Worm (Caenorhabditis elegans): ENCODE data around the gene txt-12.

Gene txt-12

DNA sequence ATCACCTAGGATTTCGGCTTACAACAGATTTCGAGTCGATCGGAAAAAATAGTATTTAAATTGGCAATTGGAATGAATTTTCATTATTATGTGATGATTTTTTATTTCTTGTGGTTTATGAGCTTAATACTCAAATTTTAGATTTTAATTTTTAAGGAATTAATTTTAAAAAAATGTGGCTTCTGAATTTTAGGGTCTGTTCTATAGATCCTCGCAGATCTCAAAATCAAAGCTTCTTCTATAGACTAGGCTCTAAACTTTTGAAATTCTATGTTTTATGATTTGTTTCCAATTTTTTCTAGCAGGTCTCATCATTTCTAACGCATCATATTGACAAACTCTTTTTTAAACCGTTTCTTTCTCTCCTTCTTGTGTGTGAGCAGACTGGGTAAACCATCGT, at the start of gene txt-12:
txt-12 (plus strand) TSS at position 301 of the 400 bp plus-strand sequence.
- no peak for TF ChIP-seq cog-1 (tag; optimal IDR thresholded peaks at IDR 0.05)
- TF ChIP-seq T22C8.4 (GFP tag; IDR thresholded peaks at IDR 0.05), result no peak
- no peak for TF ChIP-seq ztf-29 (GFP tag; IDR thresholded peaks at IDR 0.05)
- no peak for TF ChIP-seq ref-1 (GFP tag; conservative IDR thresholded peaks at IDR 0.05)
- TF ChIP-seq klf-2 (GFP tag; conservative IDR thresholded peaks at IDR 0.05), result no peak
- TF ChIP-seq med-1 (GFP tag; optimal IDR thresholded peaks at IDR 0.05; ENCODE audit: insufficient read depth), result no peak
- TF ChIP-seq flt-1 (GFP tag; IDR thresholded peaks at IDR 0.05), result no peak
- no peak for TF ChIP-seq ztf-23 (GFP tag; IDR thresholded peaks at IDR 0.05)
- no peak for TF ChIP-seq tab-1 (GFP tag; IDR thresholded peaks at IDR 0.05)

DNA sequence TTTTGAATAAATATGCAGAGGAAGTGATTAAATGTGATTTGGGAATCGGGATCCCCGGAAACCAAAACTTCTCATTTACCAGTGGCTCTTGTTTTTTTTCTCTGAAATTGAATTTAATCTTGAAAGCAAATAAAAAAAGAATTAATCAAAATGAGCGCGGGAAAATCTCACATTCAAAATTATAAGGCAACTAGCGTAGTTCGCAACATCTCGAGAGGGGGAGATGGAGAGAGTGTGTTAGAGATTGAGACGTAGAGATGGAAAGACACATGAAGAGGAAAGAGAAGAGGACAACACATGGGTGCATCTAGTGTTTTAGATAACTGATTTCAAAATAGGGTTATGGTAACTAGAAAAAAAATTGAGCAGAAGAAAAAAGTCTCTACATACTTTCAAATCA, 44.7 kb upstream of the txt-12 start, which contains the start of gene sdc-3:
sdc-3 (minus strand) TSS at position 101 of the 400 bp plus-strand sequence.
- TF ChIP-seq flt-1 (GFP tag; IDR thresholded peaks at IDR 0.05), result no peak
- TF ChIP-seq med-1 (GFP tag; optimal IDR thresholded peaks at IDR 0.05; ENCODE audit: insufficient read depth), result no peak
- no peak for TF ChIP-seq ref-1 (GFP tag; conservative IDR thresholded peaks at IDR 0.05)
- TF ChIP-seq ztf-23 (GFP tag; IDR thresholded peaks at IDR 0.05), result no peak
- no peak for TF ChIP-seq klf-2 (GFP tag; conservative IDR thresholded peaks at IDR 0.05)
- no peak for TF ChIP-seq cog-1 (tag; optimal IDR thresholded peaks at IDR 0.05)
- no peak for TF ChIP-seq T22C8.4 (GFP tag; IDR thresholded peaks at IDR 0.05)
- no peak for TF ChIP-seq ztf-29 (GFP tag; IDR thresholded peaks at IDR 0.05)

DNA sequence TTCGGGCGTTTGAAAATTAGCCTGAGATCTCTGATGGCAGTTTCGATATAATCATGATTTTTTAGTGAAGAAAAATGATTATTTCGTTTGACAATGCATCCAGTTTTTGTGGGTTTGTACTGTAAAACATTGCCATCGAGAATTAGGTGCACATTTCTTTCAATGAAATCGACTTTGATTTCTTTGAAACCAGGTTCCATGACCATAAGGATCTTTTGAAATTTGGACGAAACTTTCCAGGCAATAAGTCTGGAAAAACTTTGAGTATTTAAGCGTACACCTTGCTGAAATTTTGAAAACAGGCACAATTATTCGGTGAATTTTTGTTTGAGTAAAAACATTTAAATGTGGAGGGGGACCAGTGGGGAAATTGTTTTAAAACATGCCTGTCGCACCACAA, 41.0 kb upstream of the txt-12 start:
- no peak for TF ChIP-seq ztf-23 (GFP tag; IDR thresholded peaks at IDR 0.05)
- TF ChIP-seq T22C8.4 (GFP tag; IDR thresholded peaks at IDR 0.05), result no peak
- no peak for TF ChIP-seq med-1 (GFP tag; optimal IDR thresholded peaks at IDR 0.05; ENCODE audit: insufficient read depth)
- no peak for TF ChIP-seq klf-2 (GFP tag; conservative IDR thresholded peaks at IDR 0.05)
- TF ChIP-seq tab-1 (GFP tag; IDR thresholded peaks at IDR 0.05), result no peak
- no peak for TF ChIP-seq ref-1 (GFP tag; conservative IDR thresholded peaks at IDR 0.05)
- no peak for TF ChIP-seq flt-1 (GFP tag; IDR thresholded peaks at IDR 0.05)
- TF ChIP-seq cog-1 (tag; optimal IDR thresholded peaks at IDR 0.05), result no peak
- TF ChIP-seq ztf-29 (GFP tag; IDR thresholded peaks at IDR 0.05), result no peak

DNA sequence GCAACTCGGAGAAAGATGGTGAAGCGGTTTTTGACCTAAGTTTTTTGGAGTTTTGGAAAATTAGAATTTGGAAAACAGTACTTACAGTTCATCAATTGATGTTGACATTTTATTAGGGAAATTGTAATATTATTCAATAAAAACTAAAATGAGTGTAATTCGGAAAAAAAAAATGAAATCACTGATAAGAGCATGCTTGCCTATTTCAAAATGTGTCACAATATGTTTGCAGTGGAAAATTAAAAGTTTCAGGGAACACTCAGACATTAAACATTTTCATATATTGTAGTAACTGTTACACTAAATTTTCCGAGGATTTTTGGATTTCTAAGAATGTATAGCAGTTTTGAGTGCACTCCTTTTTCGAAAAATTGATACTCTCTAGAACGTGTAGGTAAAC, 40.4 kb upstream of the txt-12 start, which contains the start of the genes fbxa-82 and C25D7.5:
fbxa-82 (minus strand) TSS at position 163 of the 400 bp plus-strand sequence.
C25D7.5 (plus strand) TSS at position 283 of the 400 bp plus-strand sequence.
- TF ChIP-seq klf-2 (GFP tag; conservative IDR thresholded peaks at IDR 0.05) (no peak), tab-1 (GFP tag; IDR thresholded peaks at IDR 0.05) (no peak), ztf-29 (GFP tag; IDR thresholded peaks at IDR 0.05) (no peak)

DNA sequence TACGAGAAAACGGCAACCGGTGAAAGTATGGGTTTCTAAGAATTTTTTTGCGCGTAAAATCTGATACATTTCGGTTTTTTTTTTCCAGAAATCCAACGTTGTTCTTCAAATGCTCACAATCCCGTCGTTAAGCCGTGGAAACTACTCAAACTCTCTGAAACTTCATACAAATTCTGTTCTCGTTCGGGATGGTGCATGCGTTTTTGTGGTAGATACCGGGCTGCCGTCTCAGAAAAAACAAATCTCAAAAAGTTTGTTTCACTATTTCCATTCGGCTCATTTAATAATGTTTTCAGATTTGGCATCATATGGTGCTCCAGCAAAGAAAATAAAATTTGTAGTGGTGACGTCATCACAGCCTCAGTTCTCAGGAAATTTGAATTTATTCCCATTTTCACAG, 38.0 kb upstream of the txt-12 start:
- TF ChIP-seq klf-2 (GFP tag; conservative IDR thresholded peaks at IDR 0.05) (no peak), cog-1 (tag; optimal IDR thresholded peaks at IDR 0.05) (no peak)

DNA sequence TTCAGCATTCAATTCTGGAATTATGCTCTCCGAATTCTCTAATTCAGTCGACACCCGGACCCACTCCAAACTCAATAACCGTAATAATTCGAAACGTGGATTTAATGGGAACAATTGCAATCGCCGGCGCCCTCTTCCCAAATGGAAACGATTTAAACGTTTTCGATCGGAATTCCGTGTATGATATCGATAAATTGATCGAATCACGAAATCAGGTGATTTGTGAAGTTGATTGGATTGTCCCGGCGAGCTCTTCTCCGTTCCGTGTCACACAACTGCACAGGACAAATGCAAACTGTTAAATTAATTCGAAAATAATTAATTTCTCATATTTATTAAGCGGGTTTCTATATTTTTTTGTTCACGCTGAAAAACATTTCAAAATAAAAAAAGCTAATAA, 36.9 kb upstream of the txt-12 start, which contains the start of gene C25D7.16:
C25D7.16 (plus strand) TSS at position 301 of the 400 bp plus-strand sequence.
- TF ChIP-seq klf-2 (GFP tag; conservative IDR thresholded peaks at IDR 0.05) (no peak), ztf-29 (GFP tag; IDR thresholded peaks at IDR 0.05) (no peak), med-1 (GFP tag; optimal IDR thresholded peaks at IDR 0.05; ENCODE audit: insufficient read depth) (no peak), ref-1 (GFP tag; conservative IDR thresholded peaks at IDR 0.05) (no peak), tab-1 (GFP tag; IDR thresholded peaks at IDR 0.05) (no peak), ztf-23 (GFP tag; IDR thresholded peaks at IDR 0.05) (no peak), T22C8.4 (GFP tag; IDR thresholded peaks at IDR 0.05) (no peak)

DNA sequence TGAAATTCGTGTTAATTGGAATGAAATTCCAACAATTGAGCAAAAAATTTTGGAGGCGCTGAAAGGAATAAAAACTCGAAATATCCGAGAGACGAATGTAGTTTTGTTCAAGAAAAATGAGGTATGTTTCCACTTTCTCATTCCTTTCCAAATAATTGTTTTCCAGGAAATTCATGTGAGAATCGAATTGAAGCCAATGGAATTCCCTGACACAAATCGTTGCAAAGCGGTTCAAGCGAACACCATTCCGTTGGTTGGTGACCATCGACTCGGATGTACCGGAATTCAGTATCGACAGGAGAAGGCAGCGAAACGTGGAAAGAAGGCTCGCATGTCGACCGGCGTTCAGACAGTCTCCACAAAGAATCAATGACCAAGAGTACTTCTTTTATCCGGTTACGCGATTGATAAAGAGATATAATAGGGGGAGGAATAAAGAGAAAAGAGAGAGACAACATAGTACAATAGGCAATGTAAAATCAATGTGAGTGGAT, 36.4 kb upstream of the txt-12 start:
- TF ChIP-seq med-1 (GFP tag; optimal IDR thresholded peaks at IDR 0.05; ENCODE audit: insufficient read depth) (no peak), ztf-29 (GFP tag; IDR thresholded peaks at IDR 0.05) (no peak), ref-1 (GFP tag; conservative IDR thresholded peaks at IDR 0.05) (no peak), klf-2 (GFP tag; conservative IDR thresholded peaks at IDR 0.05) (no peak), T22C8.4 (GFP tag; IDR thresholded peaks at IDR 0.05) (no peak), flt-1 (GFP tag; IDR thresholded peaks at IDR 0.05) (no peak), ztf-23 (GFP tag; IDR thresholded peaks at IDR 0.05) (no peak), cog-1 (tag; optimal IDR thresholded peaks at IDR 0.05) (no peak), tab-1 (GFP tag; IDR thresholded peaks at IDR 0.05) (no peak)

DNA sequence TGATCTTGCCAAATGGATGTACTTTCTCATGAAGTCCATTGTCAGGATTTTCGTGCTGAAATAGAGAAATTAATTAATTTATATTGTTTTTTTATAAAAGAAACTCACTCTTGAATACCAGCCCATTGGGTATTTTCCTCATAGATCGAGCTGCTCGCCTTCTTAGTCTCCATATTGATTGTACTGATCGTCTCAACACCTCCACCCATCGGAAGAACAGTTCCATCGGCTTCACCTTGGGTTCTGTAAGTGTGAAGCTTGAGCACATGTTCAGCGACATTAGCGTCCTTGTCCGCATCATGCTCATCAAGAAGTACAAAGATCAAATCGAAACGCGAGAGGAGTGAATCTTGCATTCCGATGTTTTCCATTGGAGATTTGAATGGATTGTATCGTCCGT, 35.0 kb upstream of the txt-12 start:
- TF ChIP-seq ztf-23 (GFP tag; IDR thresholded peaks at IDR 0.05), result no peak
- TF ChIP-seq cog-1 (tag; optimal IDR thresholded peaks at IDR 0.05), result no peak
- no peak for TF ChIP-seq ref-1 (GFP tag; conservative IDR thresholded peaks at IDR 0.05)
- no peak for TF ChIP-seq flt-1 (GFP tag; IDR thresholded peaks at IDR 0.05)
- TF ChIP-seq tab-1 (GFP tag; IDR thresholded peaks at IDR 0.05), result no peak
- TF ChIP-seq ztf-29 (GFP tag; IDR thresholded peaks at IDR 0.05), result no peak
- TF ChIP-seq klf-2 (GFP tag; conservative IDR thresholded peaks at IDR 0.05), result no peak
- TF ChIP-seq med-1 (GFP tag; optimal IDR thresholded peaks at IDR 0.05; ENCODE audit: insufficient read depth), result no peak
- no peak for TF ChIP-seq T22C8.4 (GFP tag; IDR thresholded peaks at IDR 0.05)

DNA sequence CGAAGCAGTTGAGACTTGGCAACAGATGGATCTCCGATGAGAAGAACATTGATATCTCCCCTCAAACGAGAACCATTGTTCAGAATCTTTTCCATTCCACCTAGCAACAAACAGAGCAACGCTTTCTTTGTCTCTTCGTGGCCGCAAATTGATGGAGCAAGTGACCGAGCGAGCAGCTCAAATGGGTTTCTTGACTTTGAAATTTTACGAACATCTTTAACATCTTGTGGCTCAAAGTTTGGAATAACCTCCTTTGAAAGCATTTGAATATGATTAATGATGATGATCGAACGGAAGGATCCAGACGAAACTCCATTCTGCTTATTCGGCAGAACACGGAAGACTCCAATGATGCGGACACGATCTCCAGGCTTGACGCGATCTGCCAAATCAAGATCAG, 34.3 kb upstream of the txt-12 start:
- TF ChIP-seq ztf-29 (GFP tag; IDR thresholded peaks at IDR 0.05) (no peak), tab-1 (GFP tag; IDR thresholded peaks at IDR 0.05) (no peak), ref-1 (GFP tag; conservative IDR thresholded peaks at IDR 0.05) (no peak)

DNA sequence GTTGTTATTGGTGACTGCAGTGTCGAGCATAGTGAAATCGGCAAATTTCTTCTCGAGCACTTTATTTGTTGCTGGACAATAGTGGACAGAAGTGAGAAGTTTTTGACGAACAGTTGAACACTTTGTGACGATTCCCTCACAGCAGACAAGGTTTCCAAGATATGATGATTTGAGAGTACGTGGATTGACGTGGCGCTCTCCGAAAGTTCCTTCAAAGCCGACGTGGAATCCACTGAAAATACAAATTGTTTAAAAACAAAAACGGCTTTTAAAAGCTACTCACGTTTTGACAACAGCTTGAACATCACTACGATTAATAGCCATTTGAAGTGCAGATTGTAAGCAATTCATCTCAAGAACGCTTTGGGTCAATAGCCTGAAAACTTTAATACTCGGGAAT, 33.8 kb upstream of the txt-12 start:
- TF ChIP-seq ztf-29 (GFP tag; IDR thresholded peaks at IDR 0.05) (no peak), ref-1 (GFP tag; conservative IDR thresholded peaks at IDR 0.05) (no peak), klf-2 (GFP tag; conservative IDR thresholded peaks at IDR 0.05) (no peak)

DNA sequence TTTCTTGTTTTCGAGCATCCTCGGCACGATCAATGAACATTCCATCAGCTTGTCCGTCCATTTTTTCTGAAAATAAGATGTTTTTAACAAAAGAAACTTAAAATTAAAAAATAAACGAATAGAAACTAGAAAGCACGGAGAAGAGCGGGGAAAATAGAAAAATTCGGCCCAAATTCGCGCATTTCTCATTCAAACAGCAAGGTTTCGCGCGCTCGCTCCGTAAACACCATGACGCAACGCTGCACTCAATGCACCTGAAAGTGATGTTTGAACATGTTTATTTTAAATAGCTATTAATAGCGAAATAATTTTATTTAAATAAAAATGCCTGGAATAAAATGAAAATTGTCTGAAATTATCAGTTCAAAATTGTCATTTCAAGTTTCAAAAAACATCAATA, 33.2 kb upstream of the txt-12 start, which contains the start of the genes mcm-3 and C25D7.15:
mcm-3 (minus strand) TSS at position 66 of the 400 bp plus-strand sequence.
C25D7.15 (plus strand) TSS at position 275 of the 400 bp plus-strand sequence.
- TF ChIP-seq ztf-29 (GFP tag; IDR thresholded peaks at IDR 0.05) (no peak), klf-2 (GFP tag; conservative IDR thresholded peaks at IDR 0.05) (no peak), T22C8.4 (GFP tag; IDR thresholded peaks at IDR 0.05) (no peak), tab-1 (GFP tag; IDR thresholded peaks at IDR 0.05) (no peak), med-1 (GFP tag; optimal IDR thresholded peaks at IDR 0.05; ENCODE audit: insufficient read depth) (no peak), ref-1 (GFP tag; conservative IDR thresholded peaks at IDR 0.05) (no peak), cog-1 (tag; optimal IDR thresholded peaks at IDR 0.05) (no peak), ztf-23 (GFP tag; IDR thresholded peaks at IDR 0.05) (no peak), flt-1 (GFP tag; IDR thresholded peaks at IDR 0.05) (no peak)

Measured in whole organism, midembryonic.